Fruit fly (Drosophila melanogaster) whole organism, embryonic: Measurements from ENCODE around the gene CG18662.
A peak's percentile ranks its signal among the peaks of the same experiment; 100 is the strongest.

Experiments used
- Aef1 ChIP-seq: fragments of 200-800 bp; sonication (Bioruptor generic); IDR thresholded peaks from 3 replicates; pipeline ENCODE4 v1.3.6; 2022; ENCODE audit warnings: missing biosample characterization, missing genetic modification characterization
- B-H1 ChIP-seq: fragments of 200-800 bp; sonication (Bioruptor generic); IDR thresholded peaks from 3 replicates; pipeline ENCODE4 v1.3.6; 2022; ENCODE audit warnings: missing biosample characterization, missing genetic modification characterization
- BEAF-32 ChIP-seq: fragments of 200-800 bp; sonication (Bioruptor generic); optimal IDR thresholded peaks from 3 replicates; lab custom pipeline; 2017; ENCODE audit warnings: missing biosample characterization, missing genetic modification characterization, mild to moderate bottlenecking, moderate library complexity, missing genetic modification reagents
- Bdp1 ChIP-seq: fragments of 200-800 bp; sonication (Bioruptor generic); optimal IDR thresholded peaks from 3 replicates; lab custom pipeline; 2016; ENCODE audit warnings: missing biosample characterization, missing genetic modification characterization
- Bteb2 ChIP-seq: fragments of 200-800 bp; sonication (Bioruptor generic); optimal IDR thresholded peaks from 2 replicates; lab custom pipeline; 2016; ENCODE audit warnings: missing biosample characterization, missing genetic modification characterization
- CG1024 ChIP-seq: fragments of 200-800 bp; sonication (Bioruptor generic); IDR thresholded peaks from 2 replicates; pipeline ENCODE4 v1.3.6; 2022; ENCODE audit warnings: missing biosample characterization, missing genetic modification characterization
- CG10543 ChIP-seq: fragments of 200-800 bp; sonication (Bioruptor generic); optimal IDR thresholded peaks from 3 replicates; lab custom pipeline; 2017; ENCODE audit warnings: missing biosample characterization, mild to moderate bottlenecking, missing genetic modification characterization, moderate library complexity
- CG10979 ChIP-seq: fragments of 200-800 bp; sonication (Bioruptor generic); optimal IDR thresholded peaks from 2 replicates; lab custom pipeline; 2018; ENCODE audit warnings: missing biosample characterization, mild to moderate bottlenecking, missing genetic modification characterization, moderate library complexity
- CG11695 ChIP-seq: fragments of 200-800 bp; sonication (Bioruptor generic); IDR thresholded peaks from 3 replicates; pipeline ENCODE4 v1.3.6; 2022; ENCODE audit warnings: missing biosample characterization, missing genetic modification characterization
- CG12104 ChIP-seq: fragments of 200-800 bp; sonication (Bioruptor generic); optimal IDR thresholded peaks from 3 replicates; lab custom pipeline; 2016; ENCODE audit warnings: missing biosample characterization, missing genetic modification characterization
- CG1233 ChIP-seq: fragments of 200-800 bp; sonication (Bioruptor generic); optimal IDR thresholded peaks from 4 replicates; lab custom pipeline; 2018; ENCODE audit warnings: missing biosample characterization, mild to moderate bottlenecking, missing genetic modification characterization
- CG15601 ChIP-seq: fragments of 200-800 bp; sonication (Bioruptor generic); optimal IDR thresholded peaks from 3 replicates; lab custom pipeline; 2019; ENCODE audit warnings: missing biosample characterization, mild to moderate bottlenecking, missing genetic modification characterization, moderate library complexity
- CG15696 ChIP-seq: fragments of 200-800 bp; sonication (Bioruptor generic); optimal IDR thresholded peaks from 2 replicates; lab custom pipeline; 2019; ENCODE audit warnings: missing biosample characterization, mild to moderate bottlenecking, missing genetic modification characterization, moderate library complexity
- CG16815 ChIP-seq: fragments of 200-800 bp; sonication (Bioruptor generic); optimal IDR thresholded peaks from 3 replicates; lab custom pipeline; 2017; ENCODE audit warnings: missing biosample characterization, mild to moderate bottlenecking, missing genetic modification characterization
- CG17568 ChIP-seq: fragments of 200-800 bp; sonication (Bioruptor generic); optimal IDR thresholded peaks from 2 replicates; lab custom pipeline; 2018; ENCODE audit warnings: missing biosample characterization, mild to moderate bottlenecking, missing genetic modification characterization, moderate library complexity
- CG18011 ChIP-seq: fragments of 200-800 bp; sonication (Bioruptor generic); optimal IDR thresholded peaks from 2 replicates; lab custom pipeline; 2017; ENCODE audit warnings: missing biosample characterization, missing genetic modification characterization, mild to moderate bottlenecking, moderate library complexity, missing genotype
- CG18476 ChIP-seq: fragments of 200-800 bp; sonication (Bioruptor generic); optimal IDR thresholded peaks from 2 replicates; lab custom pipeline; 2016; ENCODE audit warnings: missing biosample characterization, mild to moderate bottlenecking, missing genetic modification characterization
- CG2712 ChIP-seq: fragments of 200-800 bp; optimal IDR thresholded peaks from 3 replicates; lab custom pipeline; 2019; ENCODE audit warnings: missing biosample characterization, mild to moderate bottlenecking, missing genetic modification characterization, moderate library complexity
- CG34422 ChIP-seq: fragments of 200-800 bp; sonication (Bioruptor generic); IDR thresholded peaks from 3 replicates; pipeline ENCODE4 v1.3.6; 2022; ENCODE audit warnings: missing biosample characterization, missing genetic modification characterization
- CG42726 ChIP-seq: fragments of 200-800 bp; sonication (Bioruptor generic); IDR thresholded peaks from 2 replicates; pipeline ENCODE4 v1.3.6; 2022; ENCODE audit warnings: missing biosample characterization, missing genetic modification characterization; ENCODE audit not compliant: partially characterized antibody
- CG4328 ChIP-seq: fragments of 200-800 bp; sonication (Bioruptor generic); optimal IDR thresholded peaks from 3 replicates; lab custom pipeline; 2017; ENCODE audit warnings: missing biosample characterization, missing genetic modification reagents, missing genetic modification characterization
- CG4820 ChIP-seq: fragments of 200-800 bp; sonication (Bioruptor generic); optimal IDR thresholded peaks from 3 replicates; lab custom pipeline; 2016; ENCODE audit warnings: missing biosample characterization, missing genetic modification characterization
- CG6175 ChIP-seq: fragments of 200-800 bp; sonication (Bioruptor generic); IDR thresholded peaks from 3 replicates; pipeline ENCODE4 v1.3.6; 2022; ENCODE audit warnings: missing biosample characterization, missing genetic modification characterization
- CG7372 ChIP-seq: fragments of 200-800 bp; sonication (Bioruptor generic); IDR thresholded peaks from 2 replicates; pipeline ENCODE4 v1.3.6; 2022; ENCODE audit warnings: missing biosample characterization, missing genetic modification characterization
- D19B ChIP-seq: fragments of 200-800 bp; sonication (Bioruptor generic); optimal IDR thresholded peaks from 2 replicates; lab custom pipeline; 2017; ENCODE audit warnings: missing biosample characterization, mild to moderate bottlenecking, missing genetic modification characterization
- E2f2 ChIP-seq: fragments of 200-800 bp; sonication (Bioruptor generic); IDR thresholded peaks from 2 replicates; pipeline ENCODE4 v1.3.6; 2022; ENCODE audit warnings: missing biosample characterization, missing genetic modification characterization
- Fer2 ChIP-seq: fragments of 200-800 bp; sonication (Bioruptor generic); optimal IDR thresholded peaks from 2 replicates; lab custom pipeline; 2018; ENCODE audit warnings: missing biosample characterization, mild to moderate bottlenecking, missing genetic modification characterization, moderate library complexity
- Gsc ChIP-seq: fragments of 200-800 bp; sonication (Bioruptor generic); IDR thresholded peaks from 2 replicates; pipeline ENCODE4 v1.3.6; 2022; ENCODE audit warnings: missing biosample characterization, missing genetic modification characterization
- Lhr ChIP-seq: fragments of 200-800 bp; sonication (Bioruptor generic); optimal IDR thresholded peaks from 3 replicates; lab custom pipeline; 2017; ENCODE audit warnings: mild to moderate bottlenecking, missing biosample characterization, missing genetic modification reagents, missing genetic modification characterization
- Lpt ChIP-seq: fragments of >200 bp; optimal IDR thresholded peaks from 2 replicates; lab custom pipeline; 2018; ENCODE audit warnings: missing biosample characterization, missing genetic modification characterization
- Meics ChIP-seq: fragments of 200-800 bp; sonication (Bioruptor generic); optimal IDR thresholded peaks from 2 replicates; lab custom pipeline; 2017; ENCODE audit warnings: missing biosample characterization, mild to moderate bottlenecking, missing genetic modification characterization
- Sox102F ChIP-seq: fragments of 200-800 bp; sonication (Bioruptor generic); optimal IDR thresholded peaks from 2 replicates; lab custom pipeline; 2018; ENCODE audit warnings: missing biosample characterization, mild to moderate bottlenecking, missing genetic modification characterization, moderate library complexity
- Vsx1 ChIP-seq: fragments of 200-800 bp; sonication (Bioruptor generic); optimal IDR thresholded peaks from 2 replicates; lab custom pipeline; 2017; ENCODE audit warnings: missing biosample characterization, mild to moderate bottlenecking, missing genetic modification characterization, missing genetic modification reagents
- YL-1 ChIP-seq: fragments of 200-800 bp; sonication (Bioruptor generic); optimal IDR thresholded peaks from 3 replicates; lab custom pipeline; 2017; ENCODE audit warnings: missing biosample characterization, mild to moderate bottlenecking, missing genetic modification characterization
- dm ChIP-seq: fragments of 200-800 bp; sonication (Bioruptor generic); optimal IDR thresholded peaks from 3 replicates; lab custom pipeline; 2016; ENCODE audit warnings: missing biosample characterization, missing genetic modification characterization
- esg ChIP-seq: fragments of 200-800 bp; sonication (Bioruptor generic); conservative IDR thresholded peaks from 2 replicates; pipeline ENCODE4 v1.3.6; 2022; ENCODE audit warnings: missing biosample characterization, missing genetic modification characterization
- fd96Cb ChIP-seq: fragments of 200-800 bp; sonication (Bioruptor generic); optimal IDR thresholded peaks from 2 replicates; lab custom pipeline; 2018; ENCODE audit warnings: missing biosample characterization, mild to moderate bottlenecking, missing genetic modification characterization, moderate library complexity
- gce ChIP-seq: fragments of 200-800 bp; sonication (Bioruptor generic); IDR thresholded peaks from 3 replicates; pipeline ENCODE4 v1.3.6; 2022; ENCODE audit warnings: missing biosample characterization, missing genetic modification characterization
- her ChIP-seq: fragments of 200-800 bp; sonication (Bioruptor generic); optimal IDR thresholded peaks from 2 replicates; lab custom pipeline; 2016; ENCODE audit warnings: missing biosample characterization, missing genetic modification characterization
- ind ChIP-seq: fragments of 200-800 bp; sonication (Bioruptor generic); optimal IDR thresholded peaks from 3 replicates; lab custom pipeline; 2016; ENCODE audit warnings: missing biosample characterization, missing genetic modification characterization
- jigr1 ChIP-seq: fragments of 200-800 bp; sonication (Bioruptor generic); IDR thresholded peaks from 3 replicates; pipeline ENCODE4 v1.3.6; 2022; ENCODE audit warnings: missing biosample characterization, missing genetic modification characterization
- lab ChIP-seq: fragments of 200-800 bp; sonication (Bioruptor generic); optimal IDR thresholded peaks from 3 replicates; lab custom pipeline; 2017; ENCODE audit warnings: missing biosample characterization, missing genetic modification characterization, mild to moderate bottlenecking, moderate library complexity, missing genetic modification reagents
- mirr ChIP-seq: fragments of 200-800 bp; sonication (Bioruptor generic); optimal IDR thresholded peaks from 3 replicates; lab custom pipeline; 2018; ENCODE audit warnings: missing biosample characterization, mild to moderate bottlenecking, missing genetic modification characterization
- p53 ChIP-seq: fragments of 200-800 bp; sonication (Bioruptor generic); optimal IDR thresholded peaks from 2 replicates; lab custom pipeline; 2016; ENCODE audit warnings: missing biosample characterization, missing genetic modification characterization
- pho ChIP-seq: fragments of 200-800 bp; sonication (Bioruptor generic); optimal IDR thresholded peaks from 2 replicates; lab custom pipeline; 2016; ENCODE audit warnings: missing biosample characterization, missing genetic modification characterization
- rib ChIP-seq: fragments of 200-800 bp; sonication (Bioruptor generic); IDR thresholded peaks from 2 replicates; pipeline ENCODE4 v1.3.6; 2022; ENCODE audit warnings: missing biosample characterization, missing genetic modification characterization
- row ChIP-seq: fragments of 200-800 bp; sonication (Bioruptor generic); IDR thresholded peaks from 3 replicates; pipeline ENCODE4 v1.3.6; 2022; ENCODE audit warnings: missing biosample characterization, missing genetic modification characterization
- sim ChIP-seq: fragments of 200-800 bp; sonication (Bioruptor generic); IDR thresholded peaks from 2 replicates; pipeline ENCODE4 v1.3.6; 2022; ENCODE audit warnings: missing biosample characterization, missing genetic modification characterization
- tx ChIP-seq: fragments of 200-800 bp; sonication (Bioruptor generic); optimal IDR thresholded peaks from 2 replicates; lab custom pipeline; 2016; ENCODE audit warnings: missing biosample characterization, missing genetic modification characterization
- vvl ChIP-seq: fragments of 200-800 bp; sonication (Bioruptor generic); IDR thresholded peaks from 2 replicates; pipeline ENCODE4 v1.3.6; 2022; ENCODE audit warnings: missing biosample characterization, missing genetic modification characterization
- wdn ChIP-seq: fragments of 200-800 bp; sonication (Bioruptor generic); IDR thresholded peaks from 2 replicates; pipeline ENCODE4 v1.3.6; 2022; ENCODE audit warnings: missing biosample characterization, missing genetic modification characterization
- zf30C ChIP-seq: fragments of 200-800 bp; sonication (Bioruptor generic); optimal IDR thresholded peaks from 3 replicates; lab custom pipeline; 2018; ENCODE audit warnings: missing biosample characterization, mild to moderate bottlenecking, missing genetic modification characterization

The CG18662 gene

DNA sequence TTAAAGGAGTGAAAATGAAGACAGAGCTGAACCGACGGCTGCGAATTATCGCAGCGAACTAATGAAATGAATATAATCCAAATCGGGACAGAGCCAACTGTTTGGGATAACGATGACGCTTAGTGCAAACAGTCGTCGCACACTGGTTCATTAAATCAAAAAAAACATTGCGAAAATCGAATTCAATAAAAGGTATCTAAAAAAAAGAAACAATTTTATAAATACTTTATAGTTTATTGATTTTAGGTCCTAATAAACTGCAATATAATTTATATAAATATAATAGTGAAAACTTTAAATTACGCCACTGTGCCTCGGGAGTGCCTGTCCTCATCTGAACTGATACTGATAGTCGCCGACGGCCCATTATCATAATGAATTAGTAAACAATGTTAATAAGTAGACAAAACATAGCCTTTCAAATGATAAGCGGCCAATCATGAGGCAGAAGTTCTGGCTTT, 21.4 kb upstream of the CG18662 start, which contains the start of gene CG31886 (continued):
- TF ChIP-seq dm (GFP tag; lab: Kevin White, UChicago), result no peak
- no peak for TF ChIP-seq YL-1
- TF ChIP-seq CG4820 (GFP tag; lab: Kevin White, UChicago), result no peak
- no peak for TF ChIP-seq CG6175 (GFP tag; lab: Robert Waterston, UW)
- no peak for TF ChIP-seq jigr1 (GFP tag; lab: Robert Waterston, UW)
- no peak for TF ChIP-seq CG18476 (GFP tag; lab: Kevin White, UChicago)
- TF ChIP-seq CG1024, result no peak
- TF ChIP-seq pho (GFP tag; lab: Kevin White, UChicago), result no peak
- TF ChIP-seq vvl (GFP tag; lab: Robert Waterston, UW), result no peak; the same call in 1 of the 2 replicates
- no peak for TF ChIP-seq BEAF-32 (GFP tag; lab: Kevin White, UChicago)
- no peak for TF ChIP-seq Gsc
- TF ChIP-seq fd96Cb, result no peak
- TF ChIP-seq E2f2, result no peak
- peak; percentile 16 for TF ChIP-seq CG15696
- TF ChIP-seq CG2712, result no peak
- TF ChIP-seq ind, result peak; percentile 3
- TF ChIP-seq CG12104, result no peak
- TF ChIP-seq D19B (GFP tag; lab: Kevin White, UChicago), result no peak
- no peak for TF ChIP-seq Vsx1 (GFP tag; lab: Kevin White, UChicago)
- no peak for TF ChIP-seq Fer2 (tag; lab: Kevin White, UChicago)
- TF ChIP-seq esg (GFP tag; lab: Robert Waterston, UW), result no peak
- no peak; the same call in 2 of the 3 replicates for TF ChIP-seq B-H1 (GFP tag; lab: Robert Waterston, UW)
- no peak for TF ChIP-seq CG18011
- no peak for TF ChIP-seq CG42726 (GFP tag; lab: Robert Waterston, UW)
- TF ChIP-seq Lhr (GFP tag; lab: Kevin White, UChicago), result no peak
- no peak for TF ChIP-seq tx (GFP tag; lab: Kevin White, UChicago)
- no peak for TF ChIP-seq CG10543
- TF ChIP-seq row (GFP tag; lab: Robert Waterston, UW), result no peak; the same call in 1 of the 3 replicates
- no peak for TF ChIP-seq CG16815 (GFP tag; lab: Kevin White, UChicago)
- TF ChIP-seq lab (GFP tag; lab: Kevin White, UChicago), result peak; percentile 55
- no peak for TF ChIP-seq sim (GFP tag; lab: Robert Waterston, UW)
- peak; percentile 8 for TF ChIP-seq CG15601 (tag; lab: Kevin White, UChicago)
- peak; percentile 13 for TF ChIP-seq mirr (GFP tag; lab: Kevin White, UChicago)
- peak; percentile 28; the same call in 1 of the 2 replicates for TF ChIP-seq CG7372
- TF ChIP-seq Lpt (GFP tag; lab: Kevin White, UChicago), result no peak
- no peak for TF ChIP-seq gce (GFP tag; lab: Robert Waterston, UW)
- no peak for TF ChIP-seq CG34422 (GFP tag; lab: Robert Waterston, UW)
- peak; percentile 30 for TF ChIP-seq Meics
- TF ChIP-seq Bdp1 (GFP tag; lab: Kevin White, UChicago), result no peak
- no peak for TF ChIP-seq wdn
- TF ChIP-seq rib (GFP tag; lab: Robert Waterston, UW), result no peak
- TF ChIP-seq CG10979 (tag; lab: Kevin White, UChicago), result peak; percentile 27
- no peak for TF ChIP-seq Bteb2
- no peak for TF ChIP-seq Sox102F (GFP tag; lab: Kevin White, UChicago)
- TF ChIP-seq CG17568, result no peak
- TF ChIP-seq p53 (GFP tag; lab: Kevin White, UChicago), result no peak
- TF ChIP-seq zf30C, result no peak
- TF ChIP-seq Aef1 (GFP tag; lab: Robert Waterston, UW), result no peak
- no peak for TF ChIP-seq CG4328 (GFP tag; lab: Kevin White, UChicago)
- TF ChIP-seq CG1233 (GFP tag; lab: Kevin White, UChicago), result no peak
- TF ChIP-seq CG11695 (GFP tag; lab: Robert Waterston, UW), result 0 out of 3 replicates have a peak, but pooled peaks have one; percentile 36
- no peak for TF ChIP-seq her
